Worm (Caenorhabditis elegans): ENCODE measurements around the gene sre-37.

sre-37 gene

DNA sequence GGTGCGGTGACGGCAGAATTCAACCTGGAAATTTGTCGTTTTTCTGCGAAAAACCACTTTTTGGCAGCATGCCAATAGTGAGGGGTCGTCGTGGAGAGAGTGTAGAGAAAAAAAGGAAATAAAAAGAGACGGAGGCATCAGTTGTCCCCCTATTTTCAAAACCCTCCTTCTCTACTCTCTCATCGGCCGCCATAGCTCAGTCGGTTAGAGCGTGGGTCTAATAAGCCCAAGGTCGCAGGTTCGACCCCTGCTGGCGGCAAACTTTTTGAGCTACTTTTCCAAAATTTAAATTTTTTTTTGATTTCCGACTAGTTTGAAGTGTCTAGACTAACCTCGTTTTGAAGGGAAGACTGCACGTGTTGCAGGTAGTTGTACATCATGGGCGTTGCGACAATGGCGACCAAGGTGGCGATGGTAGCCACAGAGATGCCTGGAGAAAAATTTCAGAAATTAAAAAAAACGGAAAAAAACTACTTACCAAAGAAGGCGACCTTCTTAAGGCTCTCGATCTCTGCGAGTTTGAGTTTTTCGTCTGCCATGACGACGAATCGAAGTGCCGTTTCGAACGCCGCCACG is 29.0 kb downstream of the sre-37 start, which contains the start of gene col-85:
TSS of gene col-85 (minus strand) at position 540 of the 576 bp plus-strand sequence.
- no peak for TF ChIP-seq unc-62 (GFP tag; optimal IDR thresholded peaks at IDR 0.05)

DNA sequence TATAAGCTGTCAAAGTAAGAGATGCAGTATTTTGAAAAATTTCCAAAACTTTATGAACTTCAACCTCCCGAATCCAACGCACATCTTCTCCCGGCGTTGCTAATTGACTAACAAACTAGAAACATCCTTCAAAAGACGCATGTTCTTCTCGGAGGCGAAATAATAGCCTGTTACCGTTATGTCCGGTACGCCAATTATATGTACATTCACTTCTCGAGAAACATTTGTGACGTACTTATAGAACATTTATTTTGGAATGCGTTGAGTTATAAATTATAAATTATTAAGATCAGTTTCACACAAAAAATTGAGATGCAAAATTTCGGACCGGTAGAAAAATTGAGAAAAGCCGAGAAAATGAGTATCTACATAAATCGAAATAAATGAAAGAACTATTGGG is 31.3 kb downstream of the sre-37 start, which contains the start of gene T21B4.3:
TSS of gene T21B4.3 (minus strand) at position 101 of the 400 bp plus-strand sequence.
- no peak for TF ChIP-seq unc-62 (GFP tag; optimal IDR thresholded peaks at IDR 0.05)

DNA sequence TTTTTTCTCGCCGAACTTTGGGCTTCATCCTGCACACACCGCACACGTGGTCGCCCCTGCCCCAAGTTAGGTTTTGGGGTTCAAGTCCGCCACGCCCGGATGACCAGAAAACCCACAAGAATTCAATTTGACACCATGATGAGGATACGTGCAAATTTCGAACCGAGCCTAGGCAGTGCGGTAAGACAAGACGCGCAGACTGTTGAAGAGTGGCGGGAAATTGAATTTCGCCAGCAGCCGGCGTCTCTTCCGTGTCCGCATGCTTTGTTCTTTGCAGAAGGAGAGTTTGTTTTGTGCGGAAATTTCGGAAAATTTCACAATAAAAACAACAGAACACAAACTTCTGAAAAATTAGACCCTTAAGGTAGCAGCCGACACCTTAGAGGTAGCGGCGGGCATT is 34.3 kb downstream of the sre-37 start:
- TF ChIP-seq unc-62 (GFP tag; optimal IDR thresholded peaks at IDR 0.05), result no peak

DNA sequence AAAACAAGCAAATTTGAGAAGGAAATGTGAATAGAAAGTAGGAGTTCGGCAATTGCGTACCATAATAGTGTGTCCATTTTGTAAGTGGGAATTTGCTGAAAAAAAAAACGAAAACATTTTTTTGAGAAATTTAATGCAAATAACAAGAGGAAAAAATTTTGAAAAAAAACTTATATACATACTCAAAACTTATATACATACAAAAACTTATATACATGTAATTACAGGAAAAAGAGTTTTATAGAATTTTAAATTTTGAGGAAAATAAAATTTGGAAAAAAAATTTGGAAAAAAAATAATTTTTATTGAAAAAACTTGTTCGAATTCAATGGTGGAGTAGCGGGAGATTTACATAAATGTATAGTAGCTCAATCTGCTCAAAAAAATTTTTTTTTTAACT is 37.1 kb downstream of the sre-37 start, which contains the start of gene ador-1:
TSS of gene ador-1 (minus strand) at position 101 of the 400 bp plus-strand sequence.
- TF ChIP-seq unc-62 (GFP tag; optimal IDR thresholded peaks at IDR 0.05), result no peak

DNA sequence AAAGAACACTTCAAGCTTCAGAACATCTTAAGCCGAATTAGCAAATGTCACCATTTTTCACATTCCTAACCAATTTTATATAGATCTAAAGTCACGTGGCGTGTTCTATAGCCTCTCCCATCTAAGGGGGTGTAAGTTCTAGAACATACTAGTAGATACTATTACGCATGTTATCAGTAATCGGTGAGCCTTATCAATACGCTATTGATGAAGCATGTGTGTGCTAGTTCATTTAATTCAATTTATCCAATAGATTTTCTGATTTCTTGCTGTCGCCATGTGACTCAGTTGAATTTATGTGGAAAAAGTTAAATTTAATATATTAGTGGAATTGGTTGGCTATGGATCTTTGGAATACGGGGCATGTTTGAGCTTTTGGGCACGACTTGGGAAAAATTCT is 40.9 kb downstream of the sre-37 start:
- TF ChIP-seq unc-62 (GFP tag; optimal IDR thresholded peaks at IDR 0.05), result no peak

DNA sequence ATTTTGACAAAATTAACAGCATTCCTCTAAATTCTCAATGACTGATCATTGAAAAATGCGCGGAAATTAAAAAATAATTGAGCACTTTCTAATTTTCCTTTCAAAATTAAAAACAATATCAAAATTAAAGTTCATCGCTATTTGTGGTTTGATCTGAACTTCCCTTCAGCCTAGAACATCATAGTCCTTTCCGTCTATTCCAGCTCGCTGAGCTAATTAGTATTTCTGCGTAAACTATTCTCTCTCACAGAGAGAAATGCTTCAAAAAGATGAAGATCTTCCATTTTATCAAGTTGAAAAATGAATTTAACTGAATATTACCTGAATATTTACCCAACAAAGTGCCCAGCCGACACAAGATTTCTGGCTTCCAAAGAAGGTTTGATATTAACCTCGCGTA is 41.4 kb downstream of the sre-37 start, which contains the start of gene srh-68:
TSS of gene srh-68 (plus strand) at position 301 of the 400 bp plus-strand sequence.
- TF ChIP-seq unc-62 (GFP tag; optimal IDR thresholded peaks at IDR 0.05), result no peak

DNA sequence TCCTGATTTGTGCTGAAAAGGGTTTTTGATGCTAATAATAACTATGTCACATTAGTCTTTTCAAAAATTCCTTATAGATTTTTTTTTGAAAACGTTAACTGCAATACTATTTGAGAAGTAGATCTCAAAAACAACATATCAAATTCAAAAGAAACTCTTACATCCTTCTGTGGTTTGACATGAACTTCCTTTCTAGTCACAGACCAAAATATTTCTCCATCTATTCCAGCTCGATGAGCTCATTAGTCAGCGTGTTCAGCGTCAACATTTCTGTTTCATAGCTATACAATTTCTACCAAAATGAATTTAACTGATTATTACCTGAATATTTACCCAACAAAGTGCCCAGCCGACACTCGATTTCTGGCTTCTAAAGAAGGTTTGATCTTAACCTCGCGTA is 43.0 kb downstream of the sre-37 start, which contains the start of gene srh-67:
TSS of gene srh-67 (plus strand) at position 301 of the 400 bp plus-strand sequence.
- no peak for TF ChIP-seq unc-62 (GFP tag; optimal IDR thresholded peaks at IDR 0.05)

DNA sequence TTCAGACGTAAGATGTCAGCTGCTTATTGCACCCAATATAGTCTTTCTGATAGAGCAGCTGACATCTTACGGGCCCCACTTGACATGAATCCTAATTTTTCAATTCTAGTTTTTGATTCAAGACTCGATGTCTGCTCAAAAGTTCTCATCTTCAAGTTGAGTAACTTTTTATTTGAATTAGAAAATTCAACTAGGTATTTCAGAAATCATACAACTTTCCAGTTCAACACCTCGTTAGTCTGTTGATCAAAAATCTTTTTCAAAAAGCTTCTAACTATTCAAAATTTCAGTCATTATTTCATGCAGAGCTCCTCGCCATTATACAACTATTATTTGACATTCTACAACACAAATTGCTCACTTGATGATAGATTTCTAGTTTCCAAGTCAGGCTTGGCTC is 46.2 kb downstream of the sre-37 start, which contains the start of gene srh-73:
TSS of gene srh-73 (plus strand) at position 301 of the 400 bp plus-strand sequence.
- TF ChIP-seq unc-62 (GFP tag; optimal IDR thresholded peaks at IDR 0.05), result no peak

DNA sequence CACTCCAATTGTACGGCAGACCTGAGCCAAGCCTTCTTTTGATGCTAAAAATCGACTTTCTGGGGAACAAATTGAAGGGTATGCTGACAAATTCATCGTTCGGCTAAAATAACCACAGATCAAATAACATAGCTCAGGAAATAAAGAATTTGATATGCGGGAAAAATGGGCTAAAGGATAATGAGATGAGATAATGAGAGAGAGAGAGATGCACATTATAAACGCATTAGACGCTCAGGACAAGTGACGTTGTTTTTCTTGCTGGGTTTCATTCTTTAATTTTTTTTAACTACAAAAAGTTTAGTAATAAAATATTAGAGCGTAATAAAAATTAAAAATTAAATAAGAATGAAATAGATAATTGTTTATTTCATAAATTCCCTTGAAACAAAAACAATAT is 49.0 kb downstream of the sre-37 start, which contains the start of gene srh-69:
TSS of gene srh-69 (minus strand) at position 101 of the 400 bp plus-strand sequence.
- TF ChIP-seq unc-62 (GFP tag; optimal IDR thresholded peaks at IDR 0.05), result no peak

DNA sequence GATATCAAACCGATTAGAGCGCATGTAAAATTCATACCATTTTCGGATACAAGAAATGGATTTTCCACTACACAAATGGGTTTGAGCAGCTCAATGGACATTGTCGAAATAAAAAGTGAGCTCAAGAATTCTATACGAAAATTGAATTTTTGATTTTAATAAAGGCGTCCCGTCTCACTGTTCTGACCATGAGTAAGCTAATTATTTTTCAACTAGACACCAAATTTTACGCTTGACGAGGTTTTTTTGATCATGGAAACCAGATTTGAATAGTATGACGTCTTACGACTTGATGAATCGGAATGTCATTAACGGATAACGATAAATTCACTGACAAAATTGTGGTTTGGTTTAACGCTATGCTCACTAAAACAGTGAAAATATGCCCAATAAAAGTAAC is 50.7 kb downstream of the sre-37 start, which contains the start of gene srh-61:
TSS of gene srh-61 (minus strand) at position 101 of the 400 bp plus-strand sequence.
- TF ChIP-seq unc-62 (GFP tag; optimal IDR thresholded peaks at IDR 0.05), result no peak

All from whole organism, dauer.